Worm (Caenorhabditis elegans) whole organism, L4 larva: ENCODE measurements around the gene amt-4.

ENCODE experiments used
- D1046.2 ChIP-seq: fragments of 200-800 bp; sonication (Bioruptor generic); IDR thresholded peaks from 2 replicates; pipeline ENCODE4 v1.3.6; 2022; ENCODE audit warnings: missing genetic modification characterization, missing compliant biosample characterization
- F37D6.2 ChIP-seq: sonication (generic microtip); optimal IDR thresholded peaks from 2 replicates; lab custom pipeline; 2016; ENCODE audit warnings: mild to moderate bottlenecking, missing genetic modification characterization, missing compliant biosample characterization
- F44E2.7 ChIP-seq: fragments of 200-800 bp; sonication (Bioruptor generic); IDR thresholded peaks from 2 replicates; pipeline ENCODE4 v2.1.2; 2022; ENCODE audit warnings: missing genetic modification characterization, missing compliant biosample characterization
- T20F7.1 ChIP-seq: fragments of 200-800 bp; sonication (Bioruptor generic); optimal IDR thresholded peaks from 2 replicates; lab custom pipeline; 2018; ENCODE audit warnings: mild to moderate bottlenecking, missing genetic modification characterization, missing compliant biosample characterization
- T26A8.4 ChIP-seq: fragments of 200-800 bp; sonication (Bioruptor generic); IDR thresholded peaks from 2 replicates; pipeline ENCODE4 v1.3.6; 2022; ENCODE audit warnings: missing genetic modification characterization, missing compliant biosample characterization
- Y105C5A.15 ChIP-seq: fragments of 200-800 bp; sonication (Bioruptor generic); IDR thresholded peaks from 2 replicates; pipeline ENCODE4 v1.3.6; 2022; ENCODE audit warnings: missing genetic modification characterization, missing compliant biosample characterization
- Y5F2A.4 ChIP-seq: fragments of 200-800 bp; sonication (Bioruptor generic); optimal IDR thresholded peaks from 2 replicates; lab custom pipeline; 2018; ENCODE audit warnings: mild to moderate bottlenecking, missing genetic modification characterization, missing compliant biosample characterization
- ZK546.5 ChIP-seq, 2 experiments: sonication (generic microtip); optimal IDR thresholded peaks; 2 replicates each; lab custom pipeline; 2017; ENCODE audit warnings: missing biosample characterization in 2 of 2, missing genetic modification characterization in 2 of 2
- aha-1 ChIP-seq: fragments of 150-350 bp; peaks from one replicate; lab custom pipeline; 2014; ENCODE audit warnings: missing biosample characterization, missing genetic modification characterization
- arid-1 ChIP-seq: fragments of 200-800 bp; sonication (Bioruptor generic); conservative IDR thresholded peaks from 2 replicates; pipeline ENCODE4 v1.3.6; 2022; ENCODE audit warnings: missing genetic modification reagents, missing genetic modification characterization, missing compliant biosample characterization
- attf-4 ChIP-seq: sonication (generic microtip); optimal IDR thresholded peaks from 3 replicates; lab custom pipeline; 2017; ENCODE audit warnings: missing biosample characterization, missing genetic modification characterization
- ceh-32 ChIP-seq: sonication (generic microtip); optimal IDR thresholded peaks from 2 replicates; lab custom pipeline; 2016; ENCODE audit warnings: mild to moderate bottlenecking, missing genetic modification characterization, missing compliant biosample characterization; ENCODE audit not compliant: poor library complexity
- ceh-44 ChIP-seq: fragments of 200-800 bp; sonication (Bioruptor generic); IDR thresholded peaks from 2 replicates; pipeline ENCODE4 v1.3.6; 2022; ENCODE audit warnings: missing genetic modification reagents, missing genetic modification characterization, missing compliant biosample characterization
- ces-1 ChIP-seq: fragments of 150-350 bp; sonication (generic microtip); optimal IDR thresholded peaks from 4 replicates; lab custom pipeline; 2014; ENCODE audit warnings: missing biosample characterization, missing genetic modification reagents, missing genetic modification characterization
- daf-12 ChIP-seq: fragments of 150-350 bp; optimal IDR thresholded peaks from 2 replicates; lab custom pipeline; 2014; ENCODE audit warnings: missing biosample characterization, missing genetic modification reagents, missing genetic modification characterization
- daf-16 ChIP-seq, 3 experiments: sonication (generic microtip); optimal IDR thresholded peaks; 2 replicates each; lab custom pipeline; 2016 to 2017; ENCODE audit warnings: missing genetic modification characterization in 3 of 3, missing genetic modification reagents in 3 of 3, mild to moderate bottlenecking in 2 of 3, missing compliant biosample characterization in 2 of 3, missing biosample characterization in 1 of 3, moderate library complexity in 1 of 3
- daf-19 ChIP-seq: fragments of 200-800 bp; sonication (Bioruptor generic); conservative IDR thresholded peaks from 2 replicates; pipeline ENCODE4 v1.3.6; 2022; ENCODE audit warnings: missing genetic modification characterization, missing compliant biosample characterization
- dmd-6 ChIP-seq: fragments of 200-800 bp; sonication (Bioruptor generic); IDR thresholded peaks from 2 replicates; pipeline ENCODE4 v1.3.6; 2022; ENCODE audit warnings: missing genetic modification reagents, missing genetic modification characterization, missing compliant biosample characterization
- dmd-8 ChIP-seq: fragments of 200-800 bp; sonication (Bioruptor generic); IDR thresholded peaks from 2 replicates; pipeline ENCODE4 v1.3.6; 2022; ENCODE audit warnings: missing genetic modification characterization, missing compliant biosample characterization
- duxl-1 ChIP-seq: sonication (generic microtip); optimal IDR thresholded peaks from 2 replicates; lab custom pipeline; 2016; ENCODE audit warnings: mild to moderate bottlenecking, missing genetic modification characterization, moderate library complexity, missing compliant biosample characterization; ENCODE audit not compliant: poor library complexity
- dve-1 ChIP-seq: sonication (generic microtip); optimal IDR thresholded peaks from 2 replicates; lab custom pipeline; 2017; ENCODE audit warnings: antibody characterized with exemption, mild to moderate bottlenecking, missing genetic modification characterization, missing compliant biosample characterization; ENCODE audit not compliant: insufficient read depth
- egl-27 ChIP-seq: sonication (generic microtip); optimal IDR thresholded peaks from 3 replicates; lab custom pipeline; 2017; ENCODE audit warnings: missing biosample characterization, missing genetic modification reagents, missing genetic modification characterization
- hif-1 ChIP-seq, 2 experiments: sonication (generic microtip); optimal IDR thresholded peaks; 2 replicates each; lab custom pipeline; 2016 to 2017; ENCODE audit warnings: missing compliant biosample characterization in 2 of 2, missing genetic modification characterization in 2 of 2, missing genetic modification reagents in 2 of 2, missing genotype in 2 of 2, mild to moderate bottlenecking in 1 of 2
- hlh-11 ChIP-seq: fragments of 200-800 bp; sonication (Bioruptor generic); optimal IDR thresholded peaks from 2 replicates; lab custom pipeline; 2018; ENCODE audit warnings: mild to moderate bottlenecking, missing genetic modification characterization, missing compliant biosample characterization
- hlh-30 ChIP-seq: sonication (generic microtip); optimal IDR thresholded peaks from 2 replicates; lab custom pipeline; 2017; ENCODE audit warnings: antibody characterized with exemption, mild to moderate bottlenecking, missing genetic modification characterization, missing compliant biosample characterization; ENCODE audit not compliant: insufficient read depth
- hmg-1.1 ChIP-seq: fragments of 200-800 bp; sonication (Bioruptor generic); IDR thresholded peaks from 2 replicates; pipeline ENCODE4 v1.3.6; 2022; ENCODE audit warnings: missing genetic modification reagents, missing genetic modification characterization, missing compliant biosample characterization
- lin-15B ChIP-seq: fragments of 150-350 bp; sonication (generic microtip); optimal IDR thresholded peaks from 3 replicates; lab custom pipeline; 2014; ENCODE audit warnings: missing biosample characterization, missing genetic modification characterization
- lin-29 ChIP-seq: fragments of 200-800 bp; sonication (Bioruptor generic); IDR thresholded peaks from 2 replicates; pipeline ENCODE4 v1.3.6; 2022; ENCODE audit warnings: missing genetic modification reagents, missing genetic modification characterization, missing compliant biosample characterization
- lsy-2 ChIP-seq, 2 experiments: fragments of 150-350 bp in 1 of 2; sonication (generic microtip) in 1 of 2; optimal IDR thresholded peaks; 2 replicates each; lab custom pipeline; 2014 to 2017; ENCODE audit warnings: missing biosample characterization in 2 of 2, missing genetic modification characterization in 2 of 2
- madf-9 ChIP-seq: fragments of 200-800 bp; sonication (Bioruptor generic); conservative IDR thresholded peaks from 2 replicates; pipeline ENCODE4 v1.3.6; 2022; ENCODE audit warnings: missing genetic modification reagents, missing genetic modification characterization, missing compliant biosample characterization
- mxl-3 ChIP-seq: fragments of 200-800 bp; sonication (Bioruptor generic); optimal IDR thresholded peaks from 2 replicates; lab custom pipeline; 2018; ENCODE audit warnings: mild to moderate bottlenecking, missing genetic modification characterization, missing compliant biosample characterization
- nhr-11 ChIP-seq: fragments of 150-350 bp; optimal IDR thresholded peaks from 2 replicates; lab custom pipeline; 2014; ENCODE audit warnings: missing biosample characterization, missing genetic modification characterization
- nhr-28 ChIP-seq: fragments of 150-350 bp; optimal IDR thresholded peaks from 2 replicates; lab custom pipeline; 2014; ENCODE audit warnings: missing biosample characterization, missing genetic modification characterization
- nhr-41 ChIP-seq: fragments of 200-800 bp; sonication (Bioruptor generic); IDR thresholded peaks from 2 replicates; pipeline ENCODE4 v1.3.6; 2022; ENCODE audit warnings: missing genetic modification reagents, missing genetic modification characterization, missing compliant biosample characterization
- nhr-42 ChIP-seq: fragments of 200-800 bp; sonication (Bioruptor generic); IDR thresholded peaks from 2 replicates; pipeline ENCODE4 v1.3.6; 2022; ENCODE audit warnings: missing genetic modification characterization, missing compliant biosample characterization
- nhr-48 ChIP-seq: sonication (generic microtip); optimal IDR thresholded peaks from 2 replicates; lab custom pipeline; 2016; ENCODE audit warnings: mild to moderate bottlenecking, missing genetic modification characterization, missing compliant biosample characterization
- nhr-6 ChIP-seq: fragments of 150-350 bp; optimal IDR thresholded peaks from 2 replicates; lab custom pipeline; 2014; ENCODE audit warnings: missing biosample characterization, missing genetic modification characterization
- nhr-76 ChIP-seq: fragments of 150-350 bp; optimal IDR thresholded peaks from 2 replicates; lab custom pipeline; 2014; ENCODE audit warnings: missing biosample characterization, missing genetic modification characterization
- pha-4 ChIP-seq, 2 experiments: fragments of 150-350 bp in 1 of 2; fragments of 200-800 bp in 1 of 2; sonication (Bioruptor generic) in 1 of 2; IDR thresholded peaks in 1 of 2; optimal IDR thresholded peaks in 1 of 2; 2 replicates each; pipeline versions ENCODE4 v1.3.6 to Lab custom; 2014 to 2022; ENCODE audit warnings: missing genetic modification characterization in 2 of 2, missing genetic modification reagents in 2 of 2, missing biosample characterization in 1 of 2, missing compliant biosample characterization in 1 of 2
- saeg-2 ChIP-seq: fragments of 200-800 bp; sonication (Bioruptor generic); IDR thresholded peaks from 2 replicates; pipeline ENCODE4 v1.3.6; 2022; ENCODE audit warnings: missing genetic modification reagents, missing genetic modification characterization, missing compliant biosample characterization
- sdz-12 ChIP-seq: fragments of 200-800 bp; sonication (Bioruptor generic); optimal IDR thresholded peaks from 2 replicates; lab custom pipeline; 2018; ENCODE audit warnings: mild to moderate bottlenecking, missing genetic modification characterization, missing compliant biosample characterization
- set-16 ChIP-seq: fragments of 200-800 bp; sonication (Bioruptor generic); IDR thresholded peaks from 2 replicates; pipeline ENCODE4 v1.3.6; 2022; ENCODE audit warnings: missing genetic modification reagents, missing genetic modification characterization, missing compliant biosample characterization
- skn-1 ChIP-seq: fragments of 150-350 bp; optimal IDR thresholded peaks from 2 replicates; lab custom pipeline; 2014; ENCODE audit warnings: missing biosample characterization, missing genetic modification characterization
- spr-1 ChIP-seq: sonication (generic microtip); optimal IDR thresholded peaks from 2 replicates; lab custom pipeline; 2016; ENCODE audit warnings: mild to moderate bottlenecking, missing genetic modification characterization, missing compliant biosample characterization
- tra-1 ChIP-seq: fragments of 200-800 bp; sonication (Bioruptor generic); IDR thresholded peaks from 2 replicates; pipeline ENCODE4 v1.3.6; 2022; ENCODE audit warnings: missing genetic modification reagents, missing genetic modification characterization, missing compliant biosample characterization
- unc-130 ChIP-seq: sonication (generic microtip); optimal IDR thresholded peaks from 2 replicates; lab custom pipeline; 2016; ENCODE audit warnings: missing genetic modification reagents, missing genetic modification characterization, missing compliant biosample characterization

The amt-4 gene

DNA sequence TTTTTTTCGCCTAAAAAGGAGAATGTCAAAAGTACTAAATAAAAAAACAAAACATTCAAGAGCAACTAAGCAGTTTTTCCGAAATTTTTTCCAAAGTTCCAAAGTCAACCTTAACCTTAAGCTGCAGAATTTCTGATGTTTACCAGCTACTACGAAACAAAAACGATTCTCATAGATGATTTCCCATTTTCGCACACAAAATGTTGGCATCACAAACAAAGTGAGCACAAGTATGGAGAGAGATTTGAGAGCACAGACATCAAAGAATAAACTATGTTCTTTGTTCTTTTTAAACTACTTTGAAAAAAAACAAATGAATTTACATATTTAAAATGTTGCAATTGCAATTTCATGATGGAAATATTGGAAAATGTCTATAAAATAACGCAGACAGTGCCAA is 41.8 kb upstream of the amt-4 start:
- TF ChIP-seq dmd-6 (GFP tag; lab: Robert Waterston, UW) (peak; percentile 18; the same call in 1 of the 2 replicates), ZK546.5 (tag; optimal IDR thresholded peaks at IDR 0.05; lab: Kevin White, UChicago) (no peak), dve-1 (peak; percentile 34), skn-1 (tag; lab: Kevin White, UChicago) (no peak), daf-12 (tag; lab: Kevin White, UChicago) (no peak), daf-16 (GFP tag; optimal IDR thresholded peaks at IDR 0.05; lab: Kevin White, UChicago) (no peak), daf-16 (tag; optimal IDR thresholded peaks at IDR 0.05; lab: Kevin White, UChicago) (peak; percentile 83), nhr-28 (tag; lab: Kevin White, UChicago) (peak; percentile 27), hlh-30 (tag; lab: Kevin White, UChicago) (peak; percentile 6), mxl-3 (no peak)
- TF ChIP-seq, all 104 proteins: peak for 5

ce11 chrX:4523887-4524350 is 41.2 kb upstream of the amt-4 start, which contains the start of gene pdi-2:
TSS of gene pdi-2 (plus strand) at chrX:4524155.
- TF ChIP-seq hlh-11 (tag; lab: Kevin White, UChicago) (peak; percentile 94), Y105C5A.15 (GFP tag; lab: Robert Waterston, UW) (no peak), nhr-48 (tag; lab: Kevin White, UChicago) (peak; percentile 32), lsy-2 (tag; optimal IDR thresholded peaks at IDR 0.05; lab: Kevin White, UChicago) (peak; percentile 45 to 91), hif-1 (tag; optimal IDR thresholded peaks at IDR 0.05; lab: Kevin White, UChicago) (peak in 1 of 2 experiments; percentile 99), daf-19 (no peak), nhr-76 (no peak), F37D6.2 (peak; percentile 8), madf-9 (GFP tag; lab: Robert Waterston, UW) (peak; percentile 42; the same call in 1 of the 2 replicates), nhr-41 (GFP tag; lab: Robert Waterston, UW) (peak; percentile 22; the same call in 1 of the 2 replicates), set-16 (GFP tag; lab: Robert Waterston, UW) (peak; percentile 98), arid-1 (GFP tag; lab: Robert Waterston, UW) (peak; percentile 69; the same call in 1 of the 2 replicates), duxl-1 (tag; lab: Kevin White, UChicago) (peak; percentile 2), aha-1 (tag; lab: Kevin White, UChicago) (peak; percentile 100), dmd-6 (GFP tag; lab: Robert Waterston, UW) (peak; percentile 77), pha-4 (GFP tag; IDR thresholded peaks at IDR 0.05; lab: Robert Waterston, UW) (peak; percentile 76), pha-4 (tag; optimal IDR thresholded peaks at IDR 0.05; lab: Kevin White, UChicago) (no peak), ceh-32 (tag; lab: Kevin White, UChicago) (no peak), sdz-12 (peak; percentile 27), dmd-8 (GFP tag; lab: Robert Waterston, UW) (0 out of 2 replicates have a peak, but pooled peaks have one; percentile 29), lin-29 (GFP tag; lab: Robert Waterston, UW) (no peak), unc-130 (GFP tag; lab: Kevin White, UChicago) (no peak), nhr-11 (tag; lab: Kevin White, UChicago) (peak; percentile 44), lin-15B (tag; lab: Kevin White, UChicago) (no peak), hmg-1.1 (GFP tag; lab: Robert Waterston, UW) (peak; percentile 86), dve-1 (peak; percentile 79), T26A8.4 (GFP tag; lab: Robert Waterston, UW) (peak; percentile 81), daf-16 (GFP tag; optimal IDR thresholded peaks at IDR 0.05; lab: Kevin White, UChicago) (no peak), daf-16 (tag; optimal IDR thresholded peaks at IDR 0.05; lab: Kevin White, UChicago) (peak; percentile 62), Y5F2A.4 (no peak), ceh-44 (GFP tag; lab: Robert Waterston, UW) (no peak), mxl-3 (peak; percentile 97), saeg-2 (GFP tag; lab: Robert Waterston, UW) (0 out of 2 replicates have a peak, but pooled peaks have one; percentile 25), T20F7.1 (GFP tag; lab: Kevin White, UChicago) (peak; percentile 34), spr-1 (no peak), attf-4 (tag; lab: Kevin White, UChicago) (no peak), D1046.2 (GFP tag; lab: Robert Waterston, UW) (peak; percentile 52; the same call in 1 of the 2 replicates), tra-1 (peak; percentile 59; the same call in 1 of the 2 replicates), egl-27 (tag; lab: Kevin White, UChicago) (no peak), ces-1 (GFP tag; lab: Kevin White, UChicago) (no peak), hlh-30 (tag; lab: Kevin White, UChicago) (peak; percentile 70), nhr-42 (GFP tag; lab: Robert Waterston, UW) (no peak), nhr-6 (tag; lab: Kevin White, UChicago) (peak; percentile 49), F44E2.7 (GFP tag; lab: Robert Waterston, UW) (no peak)
